Worm (Caenorhabditis elegans) whole organism, L3 larva: ENCODE results near the gene syp-2.

Source experiments
- aly-2 ChIP-seq: fragments of 150-350 bp; optimal IDR thresholded peaks from 2 replicates; lab custom pipeline; 2014; ENCODE audit warnings: missing biosample characterization, missing genetic modification characterization
- elt-1 ChIP-seq: fragments of 150-350 bp; optimal IDR thresholded peaks from 2 replicates; lab custom pipeline; 2014; ENCODE audit warnings: missing biosample characterization, missing genetic modification characterization
- nhr-25 ChIP-seq: sonication (generic microtip); optimal IDR thresholded peaks from 2 replicates; lab custom pipeline; 2017; ENCODE audit warnings: missing biosample characterization, missing genetic modification characterization
- nhr-77 ChIP-seq: fragments of 150-350 bp; optimal IDR thresholded peaks from 2 replicates; lab custom pipeline; 2014; ENCODE audit warnings: missing biosample characterization, missing genetic modification characterization
- tbx-2 ChIP-seq: sonication (generic microtip); optimal IDR thresholded peaks from 2 replicates; lab custom pipeline; 2016; ENCODE audit warnings: mild to moderate bottlenecking, missing genetic modification characterization, missing compliant biosample characterization
- zag-1 ChIP-seq: fragments of 150-350 bp; optimal IDR thresholded peaks from 2 replicates; lab custom pipeline; 2014; ENCODE audit warnings: missing biosample characterization, missing genetic modification characterization

DNA sequence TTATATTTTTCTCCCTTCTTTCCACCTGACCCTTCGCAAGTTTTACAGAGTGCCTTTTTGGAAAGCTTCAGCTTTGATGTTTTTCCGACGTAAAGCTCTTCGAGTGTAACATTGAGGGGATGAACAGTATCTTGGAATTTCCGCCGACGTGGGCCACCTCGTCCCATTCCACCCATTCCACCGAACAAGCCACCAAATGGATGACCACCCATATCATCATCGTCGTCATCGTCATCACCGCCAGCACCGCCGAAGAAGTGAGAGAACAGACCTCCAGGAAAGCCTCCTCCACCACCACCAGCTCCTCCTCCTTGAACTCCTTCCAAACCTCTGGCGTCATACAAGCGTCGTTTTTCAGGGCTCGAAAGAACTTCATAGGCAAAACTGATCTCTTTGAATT lies 32.0 kb upstream of the syp-2 start:
- TF ChIP-seq tbx-2 (no peak), aly-2 (no peak), elt-1 (no peak), nhr-77 (tag; lab: Kevin White, UChicago) (no peak), zag-1 (no peak), nhr-25 (tag; lab: Kevin White, UChicago) (no peak)
